Fruit fly (Drosophila melanogaster): ENCODE measurements around the gene CG7432.

DNA sequence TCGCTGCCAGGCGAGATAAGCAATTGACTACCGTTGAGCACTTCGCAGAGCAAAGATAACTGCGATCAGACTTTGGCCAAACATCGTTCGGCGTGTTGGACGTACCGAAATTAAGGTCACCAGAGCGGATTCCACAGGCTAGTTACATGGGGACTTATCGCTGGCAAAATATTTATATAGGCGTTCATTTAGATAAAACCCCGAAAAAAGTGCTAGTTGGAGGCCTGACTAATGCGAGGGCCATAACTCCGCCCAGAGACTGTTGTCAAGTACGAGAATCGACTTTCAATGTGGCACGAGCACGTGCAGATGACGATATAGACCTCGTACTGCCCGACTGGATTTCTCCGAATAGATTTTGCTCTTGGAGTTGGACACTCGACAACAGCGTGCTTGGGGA lies 44.9 kb upstream of the CG7432 start:
- TF ChIP-seq pan (optimal IDR thresholded peaks at IDR 0.05): no peak
- TF ChIP-seq EcR (GFP tag; optimal IDR thresholded peaks at IDR 0.05): no peak
- no peak for TF ChIP-seq Dll (optimal IDR thresholded peaks at IDR 0.05)
- TF ChIP-seq psq (optimal IDR thresholded peaks at IDR 0.05): no peak
- TF ChIP-seq CG8478 (optimal IDR thresholded peaks at IDR 0.05): no peak
- no peak for TF ChIP-seq usp (GFP tag; optimal IDR thresholded peaks at IDR 0.05)
